Fruit fly (Drosophila melanogaster): ENCODE data around the gene vanin-like.

dm6 chrX:6237015-6237414 is 34.7 kb upstream of the vanin-like start, which contains the start of gene CG14445:
- TF ChIP-seq CG15710 (tag; optimal IDR thresholded peaks at IDR 0.05): no peak
- TF ChIP-seq EcR (GFP tag; optimal IDR thresholded peaks at IDR 0.05): no peak
